Worm (Caenorhabditis elegans) whole organism, mixed stage, embryonic: ENCODE results near the gene F33G12.7.

ENCODE experiments used
- M03D4.4 ChIP-seq: sonication (generic microtip); optimal IDR thresholded peaks from 2 replicates; lab custom pipeline; 2017; ENCODE audit warnings: mild to moderate bottlenecking, missing genetic modification characterization, missing compliant biosample characterization
- bed-3 ChIP-seq: fragments of 200-800 bp; sonication (Bioruptor generic); optimal IDR thresholded peaks from 3 replicates; lab custom pipeline; 2018; ENCODE audit warnings: mild to moderate bottlenecking, missing genetic modification characterization, moderate library complexity, missing compliant biosample characterization
- blmp-1 ChIP-seq: fragments of 150-350 bp; optimal IDR thresholded peaks from 2 replicates; lab custom pipeline; 2014; ENCODE audit warnings: missing biosample characterization, missing genetic modification characterization
- ceh-39 ChIP-seq: fragments of 150-350 bp; optimal IDR thresholded peaks from 2 replicates; lab custom pipeline; 2014; ENCODE audit warnings: missing biosample characterization, missing genetic modification characterization
- ceh-43 ChIP-seq: fragments of 200-800 bp; sonication (Bioruptor generic); optimal IDR thresholded peaks from 2 replicates; lab custom pipeline; 2018; ENCODE audit warnings: mild to moderate bottlenecking, missing genetic modification characterization, moderate library complexity, missing compliant biosample characterization
- ceh-83 ChIP-seq: fragments of 200-800 bp; sonication (Bioruptor generic); optimal IDR thresholded peaks from 2 replicates; lab custom pipeline; 2018; ENCODE audit warnings: mild to moderate bottlenecking, missing genetic modification characterization, missing compliant biosample characterization
- ces-1 ChIP-seq: fragments of 150-350 bp; optimal IDR thresholded peaks from 2 replicates; lab custom pipeline; 2014; ENCODE audit warnings: missing biosample characterization, missing genetic modification reagents, missing genetic modification characterization
- drap-1 ChIP-seq: fragments of 200-800 bp; sonication (Bioruptor generic); optimal IDR thresholded peaks from 3 replicates; lab custom pipeline; 2018; ENCODE audit warnings: mild to moderate bottlenecking, missing genetic modification characterization, missing compliant biosample characterization
- elt-1 ChIP-seq: sonication (generic microtip); optimal IDR thresholded peaks from 2 replicates; lab custom pipeline; 2017; ENCODE audit warnings: missing genetic modification characterization, mild to moderate bottlenecking, missing compliant biosample characterization, antibody characterized with exemption, moderate library complexity, borderline replicate concordance; ENCODE audit not compliant: insufficient read depth
- elt-3 ChIP-seq: fragments of 150-350 bp; optimal IDR thresholded peaks from 2 replicates; lab custom pipeline; 2014; ENCODE audit warnings: missing biosample characterization, missing genetic modification characterization
- ham-2 ChIP-seq: fragments of 200-800 bp; sonication (Bioruptor generic); optimal IDR thresholded peaks from 2 replicates; lab custom pipeline; 2018; ENCODE audit warnings: mild to moderate bottlenecking, missing genetic modification characterization, missing compliant biosample characterization
- lin-13 ChIP-seq: fragments of 150-350 bp; optimal IDR thresholded peaks from 2 replicates; lab custom pipeline; 2014; ENCODE audit warnings: missing biosample characterization, missing genetic modification characterization
- lin-32 ChIP-seq: fragments of 200-800 bp; sonication (Bioruptor generic); optimal IDR thresholded peaks from 2 replicates; lab custom pipeline; 2018; ENCODE audit warnings: mild to moderate bottlenecking, missing genetic modification characterization, missing compliant biosample characterization
- mab-5 ChIP-seq: fragments of 150-350 bp; optimal IDR thresholded peaks from 2 replicates; lab custom pipeline; 2014; ENCODE audit warnings: missing biosample characterization, missing genetic modification characterization
- mep-1 ChIP-seq: fragments of 150-350 bp; optimal IDR thresholded peaks from 2 replicates; lab custom pipeline; 2017; ENCODE audit warnings: missing biosample characterization, missing genetic modification reagents, missing genetic modification characterization, inconsistent platforms
- nhr-12 ChIP-seq: fragments of 150-350 bp; optimal IDR thresholded peaks from 2 replicates; lab custom pipeline; 2014; ENCODE audit warnings: missing biosample characterization, missing genetic modification characterization
- nhr-237 ChIP-seq: fragments of 150-350 bp; optimal IDR thresholded peaks from 2 replicates; lab custom pipeline; 2014; ENCODE audit warnings: missing biosample characterization, missing genetic modification characterization
- nhr-28 ChIP-seq: fragments of 150-350 bp; optimal IDR thresholded peaks from 2 replicates; lab custom pipeline; 2014; ENCODE audit warnings: missing biosample characterization, missing genetic modification characterization
- nhr-76 ChIP-seq: sonication (generic microtip); optimal IDR thresholded peaks from 2 replicates; lab custom pipeline; 2017; ENCODE audit warnings: missing biosample characterization, missing genetic modification characterization
- pha-4 ChIP-seq: fragments of 150-350 bp; optimal IDR thresholded peaks from 2 replicates; lab custom pipeline; 2018; ENCODE audit warnings: missing biosample characterization, missing genetic modification reagents, missing genetic modification characterization
- sem-2 ChIP-seq: fragments of 200-800 bp; sonication (Bioruptor generic); optimal IDR thresholded peaks from 2 replicates; lab custom pipeline; 2018; ENCODE audit warnings: mild to moderate bottlenecking, missing genetic modification characterization, missing compliant biosample characterization
- snpc-4 ChIP-seq: fragments of 150-350 bp; optimal IDR thresholded peaks from 2 replicates; lab custom pipeline; 2014; ENCODE audit warnings: missing biosample characterization, missing genetic modification characterization
- sptf-1 ChIP-seq: sonication (generic microtip); optimal IDR thresholded peaks from 2 replicates; lab custom pipeline; 2017; ENCODE audit warnings: mild to moderate bottlenecking, missing genetic modification characterization, moderate library complexity, missing compliant biosample characterization
- tbx-8 ChIP-seq: fragments of 200-800 bp; sonication (Bioruptor generic); optimal IDR thresholded peaks from 2 replicates; lab custom pipeline; 2018; ENCODE audit warnings: mild to moderate bottlenecking, missing genetic modification characterization, moderate library complexity, missing compliant biosample characterization
- unc-120 ChIP-seq: sonication (generic microtip); optimal IDR thresholded peaks from 2 replicates; lab custom pipeline; 2017; ENCODE audit warnings: missing genetic modification characterization, missing compliant biosample characterization; ENCODE audit not compliant: poor library complexity, severe bottlenecking
- unc-39 ChIP-seq: fragments of 150-350 bp; optimal IDR thresholded peaks from 2 replicates; lab custom pipeline; 2014; ENCODE audit warnings: missing biosample characterization, missing genetic modification characterization
- unc-62 ChIP-seq: fragments of 150-350 bp; optimal IDR thresholded peaks from 2 replicates; lab custom pipeline; 2014; ENCODE audit warnings: missing biosample characterization, missing genetic modification reagents, missing genetic modification characterization
- zip-8 ChIP-seq: fragments of 150-350 bp; optimal IDR thresholded peaks from 2 replicates; lab custom pipeline; 2014; ENCODE audit warnings: missing biosample characterization, missing genetic modification characterization
- ztf-11 ChIP-seq: fragments of 150-350 bp; optimal IDR thresholded peaks from 2 replicates; lab custom pipeline; 2014; ENCODE audit warnings: missing biosample characterization, missing genetic modification characterization

The F33G12.7 gene

ce11 chrII:5046209-5047200, 6.0 kb upstream of the F33G12.7 start:
- TF ChIP-seq nhr-28 (tag; lab: Kevin White, UChicago) = no peak
- no peak for TF ChIP-seq lin-13 (tag; lab: Kevin White, UChicago)
- no peak for TF ChIP-seq ztf-11 (tag; lab: Kevin White, UChicago)
- TF ChIP-seq ces-1 = peak; percentile 76
- no peak for TF ChIP-seq ceh-39
- no peak for TF ChIP-seq unc-62 (GFP tag; lab: Kevin White, UChicago)
- no peak for TF ChIP-seq tbx-8 (GFP tag; lab: Kevin White, UChicago)

- TF ChIP-seq nhr-12 = no peak
- TF ChIP-seq ces-1 = peak; percentile 63
- TF ChIP-seq nhr-76 (tag; lab: Kevin White, UChicago) = no peak
- TF ChIP-seq snpc-4 (tag; lab: Kevin White, UChicago) = no peak
- peak; percentile 35 for TF ChIP-seq sptf-1 (tag; lab: Kevin White, UChicago)
- no peak for TF ChIP-seq ceh-39
Observed at ce11 chrII:5042381-5042930, 2.0 kb upstream of the F33G12.7 start.

- peak; percentile 7 for TF ChIP-seq lin-13 (tag; lab: Kevin White, UChicago)
- no peak for TF ChIP-seq elt-3
- TF ChIP-seq M03D4.4 = no peak
- TF ChIP-seq ceh-43 = no peak
- peak; percentile 11 for TF ChIP-seq ces-1
- TF ChIP-seq unc-120 = no peak
- no peak for TF ChIP-seq nhr-76 (tag; lab: Kevin White, UChicago)
- TF ChIP-seq blmp-1 (tag; lab: Kevin White, UChicago) = no peak
- TF ChIP-seq bed-3 (GFP tag; lab: Kevin White, UChicago) = no peak
Observed at ce11 chrII:5039912-5040311, 569 bp downstream of the F33G12.7 start, which contains the start of gene golg-2. TSS of gene golg-2 (minus strand) at chrII:5040091.

- TF ChIP-seq mep-1 (tag; lab: Kevin White, UChicago) (no peak), bed-3 (GFP tag; lab: Kevin White, UChicago) (no peak), M03D4.4 (no peak), nhr-76 (tag; lab: Kevin White, UChicago) (no peak), sem-2 (GFP tag; lab: Kevin White, UChicago) (no peak), lin-32 (no peak), ceh-39 (no peak), drap-1 (GFP tag; lab: Kevin White, UChicago) (no peak), nhr-28 (tag; lab: Kevin White, UChicago) (no peak), elt-3 (no peak), pha-4 (tag; lab: Kevin White, UChicago) (no peak), nhr-12 (no peak), snpc-4 (tag; lab: Kevin White, UChicago) (no peak), ham-2 (GFP tag; lab: Kevin White, UChicago) (no peak), zip-8 (tag; lab: Kevin White, UChicago) (no peak), ceh-83 (GFP tag; lab: Kevin White, UChicago) (no peak), ces-1 (no peak), sptf-1 (tag; lab: Kevin White, UChicago) (no peak)
Observed at ce11 chrII:5036128-5036527, 4.4 kb downstream of the F33G12.7 start, which contains the start of gene lrr-1. TSS of gene lrr-1 (minus strand) at chrII:5036439.

- TF ChIP-seq sem-2 (GFP tag; lab: Kevin White, UChicago) = no peak
- no peak for TF ChIP-seq ceh-43
- no peak for TF ChIP-seq unc-62 (GFP tag; lab: Kevin White, UChicago)
- TF ChIP-seq mab-5 (tag; lab: Kevin White, UChicago) = no peak
- TF ChIP-seq elt-1 (tag; lab: Kevin White, UChicago) = no peak
- TF ChIP-seq snpc-4 (tag; lab: Kevin White, UChicago) = no peak
- no peak for TF ChIP-seq zip-8 (tag; lab: Kevin White, UChicago)
- no peak for TF ChIP-seq nhr-237 (tag; lab: Kevin White, UChicago)
- TF ChIP-seq unc-39 (tag; lab: Kevin White, UChicago) = no peak
- TF ChIP-seq nhr-76 (tag; lab: Kevin White, UChicago) = no peak
Observed at ce11 chrII:5033935-5034334, 6.5 kb downstream of the F33G12.7 start, which contains the start of gene F33G12.3. TSS of gene F33G12.3 (minus strand) at chrII:5034035.
